Worm (Caenorhabditis elegans): ENCODE measurements around the gene htas-1.

The htas-1 gene

ce11 chrIV:9683433-9683832, at the start of gene htas-1, which contains the start of gene ZK1251.3:
Gene htas-1, minus strand, starts transcription at chrIV:9683533.
Gene ZK1251.3, plus strand, starts transcription at chrIV:9683658.
- TF ChIP-seq T22C8.4 (GFP tag; IDR thresholded peaks at IDR 0.05) (no peak), tab-1 (GFP tag; IDR thresholded peaks at IDR 0.05) (no peak), ztf-23 (GFP tag; IDR thresholded peaks at IDR 0.05) (no peak), flt-1 (GFP tag; IDR thresholded peaks at IDR 0.05) (no peak), klf-2 (GFP tag; conservative IDR thresholded peaks at IDR 0.05) (no peak), med-1 (GFP tag; optimal IDR thresholded peaks at IDR 0.05; ENCODE audit: insufficient read depth) (no peak), ztf-29 (GFP tag; IDR thresholded peaks at IDR 0.05) (no peak), ref-1 (GFP tag; conservative IDR thresholded peaks at IDR 0.05) (no peak), cog-1 (tag; optimal IDR thresholded peaks at IDR 0.05) (no peak)

ce11 chrIV:9728376-9728775, 45.0 kb upstream of the htas-1 start, which contains the start of gene nhr-100:
Gene nhr-100, plus strand, starts transcription at chrIV:9728676.
- TF ChIP-seq klf-2 (GFP tag; conservative IDR thresholded peaks at IDR 0.05) = no peak
- TF ChIP-seq ref-1 (GFP tag; conservative IDR thresholded peaks at IDR 0.05) = no peak
- TF ChIP-seq ztf-23 (GFP tag; IDR thresholded peaks at IDR 0.05) = no peak
- no peak for TF ChIP-seq tab-1 (GFP tag; IDR thresholded peaks at IDR 0.05)
- no peak for TF ChIP-seq med-1 (GFP tag; optimal IDR thresholded peaks at IDR 0.05; ENCODE audit: insufficient read depth)
- no peak for TF ChIP-seq ztf-29 (GFP tag; IDR thresholded peaks at IDR 0.05)
- TF ChIP-seq flt-1 (GFP tag; IDR thresholded peaks at IDR 0.05) = no peak
- no peak for TF ChIP-seq cog-1 (tag; optimal IDR thresholded peaks at IDR 0.05)
- no peak for TF ChIP-seq T22C8.4 (GFP tag; IDR thresholded peaks at IDR 0.05)

- TF ChIP-seq ztf-23 (GFP tag; IDR thresholded peaks at IDR 0.05) (no peak), med-1 (GFP tag; optimal IDR thresholded peaks at IDR 0.05; ENCODE audit: insufficient read depth) (no peak), cog-1 (tag; optimal IDR thresholded peaks at IDR 0.05) (no peak), klf-2 (GFP tag; conservative IDR thresholded peaks at IDR 0.05) (no peak), ref-1 (GFP tag; conservative IDR thresholded peaks at IDR 0.05) (no peak), ztf-29 (GFP tag; IDR thresholded peaks at IDR 0.05) (no peak), flt-1 (GFP tag; IDR thresholded peaks at IDR 0.05) (no peak), T22C8.4 (GFP tag; IDR thresholded peaks at IDR 0.05) (no peak), tab-1 (GFP tag; IDR thresholded peaks at IDR 0.05) (no peak)
Measured at ce11 chrIV:9727217-9727616, 43.9 kb upstream of the htas-1 start.

- TF ChIP-seq ztf-29 (GFP tag; IDR thresholded peaks at IDR 0.05) (no peak), flt-1 (GFP tag; IDR thresholded peaks at IDR 0.05) (no peak), klf-2 (GFP tag; conservative IDR thresholded peaks at IDR 0.05) (no peak), tab-1 (GFP tag; IDR thresholded peaks at IDR 0.05) (no peak), med-1 (GFP tag; optimal IDR thresholded peaks at IDR 0.05; ENCODE audit: insufficient read depth) (no peak), cog-1 (tag; optimal IDR thresholded peaks at IDR 0.05) (no peak), T22C8.4 (GFP tag; IDR thresholded peaks at IDR 0.05) (no peak), ztf-23 (GFP tag; IDR thresholded peaks at IDR 0.05) (no peak), ref-1 (GFP tag; conservative IDR thresholded peaks at IDR 0.05) (no peak)
Measured at ce11 chrIV:9725468-9725985, 42.2 kb upstream of the htas-1 start.

ce11 chrIV:9724948-9725347, 41.6 kb upstream of the htas-1 start, which contains the start of the genes nhr-138 and C28D4.18:
Gene nhr-138, plus strand, starts transcription at chrIV:9725251.
Gene C28D4.18, plus strand, starts transcription at chrIV:9725280.
- TF ChIP-seq klf-2 (GFP tag; conservative IDR thresholded peaks at IDR 0.05) (no peak), flt-1 (GFP tag; IDR thresholded peaks at IDR 0.05) (no peak), tab-1 (GFP tag; IDR thresholded peaks at IDR 0.05) (no peak), med-1 (GFP tag; optimal IDR thresholded peaks at IDR 0.05; ENCODE audit: insufficient read depth) (no peak), ztf-29 (GFP tag; IDR thresholded peaks at IDR 0.05) (no peak), cog-1 (tag; optimal IDR thresholded peaks at IDR 0.05) (no peak), T22C8.4 (GFP tag; IDR thresholded peaks at IDR 0.05) (no peak), ztf-23 (GFP tag; IDR thresholded peaks at IDR 0.05) (no peak), ref-1 (GFP tag; conservative IDR thresholded peaks at IDR 0.05) (no peak)

- TF ChIP-seq med-1 (GFP tag; optimal IDR thresholded peaks at IDR 0.05; ENCODE audit: insufficient read depth) = no peak
- no peak for TF ChIP-seq T22C8.4 (GFP tag; IDR thresholded peaks at IDR 0.05)
- TF ChIP-seq ztf-29 (GFP tag; IDR thresholded peaks at IDR 0.05) = no peak
- no peak for TF ChIP-seq flt-1 (GFP tag; IDR thresholded peaks at IDR 0.05)
- TF ChIP-seq ztf-23 (GFP tag; IDR thresholded peaks at IDR 0.05) = no peak
- no peak for TF ChIP-seq klf-2 (GFP tag; conservative IDR thresholded peaks at IDR 0.05)
- TF ChIP-seq cog-1 (tag; optimal IDR thresholded peaks at IDR 0.05) = no peak
- TF ChIP-seq ref-1 (GFP tag; conservative IDR thresholded peaks at IDR 0.05) = no peak
- no peak for TF ChIP-seq tab-1 (GFP tag; IDR thresholded peaks at IDR 0.05)
Measured at ce11 chrIV:9723185-9723584, 39.9 kb upstream of the htas-1 start.

- no peak for TF ChIP-seq ztf-29 (GFP tag; IDR thresholded peaks at IDR 0.05)
- no peak for TF ChIP-seq klf-2 (GFP tag; conservative IDR thresholded peaks at IDR 0.05)
- TF ChIP-seq tab-1 (GFP tag; IDR thresholded peaks at IDR 0.05) = no peak
- TF ChIP-seq cog-1 (tag; optimal IDR thresholded peaks at IDR 0.05) = peak; percentile 9
- no peak for TF ChIP-seq ref-1 (GFP tag; conservative IDR thresholded peaks at IDR 0.05)
Measured at ce11 chrIV:9718396-9718795, 35.1 kb upstream of the htas-1 start.

ce11 chrIV:9717844-9718243, 34.5 kb upstream of the htas-1 start:
- TF ChIP-seq ztf-23 (GFP tag; IDR thresholded peaks at IDR 0.05) = no peak
- no peak for TF ChIP-seq T22C8.4 (GFP tag; IDR thresholded peaks at IDR 0.05)
- no peak for TF ChIP-seq med-1 (GFP tag; optimal IDR thresholded peaks at IDR 0.05; ENCODE audit: insufficient read depth)
- no peak for TF ChIP-seq cog-1 (tag; optimal IDR thresholded peaks at IDR 0.05)
- no peak for TF ChIP-seq flt-1 (GFP tag; IDR thresholded peaks at IDR 0.05)
- TF ChIP-seq tab-1 (GFP tag; IDR thresholded peaks at IDR 0.05) = no peak
- TF ChIP-seq klf-2 (GFP tag; conservative IDR thresholded peaks at IDR 0.05) = no peak
- no peak for TF ChIP-seq ztf-29 (GFP tag; IDR thresholded peaks at IDR 0.05)

ce11 chrIV:9716490-9716889, 33.2 kb upstream of the htas-1 start:
- TF ChIP-seq cog-1 (tag; optimal IDR thresholded peaks at IDR 0.05) = no peak
- no peak for TF ChIP-seq ztf-23 (GFP tag; IDR thresholded peaks at IDR 0.05)
- no peak for TF ChIP-seq klf-2 (GFP tag; conservative IDR thresholded peaks at IDR 0.05)
- TF ChIP-seq med-1 (GFP tag; optimal IDR thresholded peaks at IDR 0.05; ENCODE audit: insufficient read depth) = no peak
- no peak for TF ChIP-seq T22C8.4 (GFP tag; IDR thresholded peaks at IDR 0.05)
- TF ChIP-seq flt-1 (GFP tag; IDR thresholded peaks at IDR 0.05) = no peak
- no peak for TF ChIP-seq ztf-29 (GFP tag; IDR thresholded peaks at IDR 0.05)
- TF ChIP-seq ref-1 (GFP tag; conservative IDR thresholded peaks at IDR 0.05) = no peak
- TF ChIP-seq tab-1 (GFP tag; IDR thresholded peaks at IDR 0.05) = no peak
